Worm (Caenorhabditis elegans): ENCODE results near the gene T19D2.13.

DNA sequence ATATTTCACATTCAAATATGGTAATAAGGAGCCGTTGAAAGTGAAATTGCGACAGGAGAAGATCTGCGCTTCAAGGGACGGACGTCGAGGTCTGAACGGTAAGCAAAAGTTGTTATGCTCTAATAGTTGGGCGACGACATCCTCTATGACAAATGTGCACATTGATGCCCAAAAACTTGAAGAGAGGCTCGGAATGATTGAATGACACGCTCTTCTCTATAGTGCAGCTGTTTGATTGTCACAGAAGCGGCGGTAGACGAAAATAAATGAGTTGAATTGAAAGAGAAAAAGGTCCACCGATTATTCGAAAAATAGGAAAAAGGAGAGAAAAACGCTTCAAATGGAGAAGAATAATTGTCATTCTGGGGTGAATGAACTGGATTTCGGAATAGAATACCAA lies 17.1 kb upstream of the T19D2.13 start:
- no peak for TF ChIP-seq F49E8.2 (tag; optimal IDR thresholded peaks at IDR 0.05; ENCODE audit: insufficient read depth)
- no peak for TF ChIP-seq tbx-9 (tag; optimal IDR thresholded peaks at IDR 0.05; ENCODE audit: borderline replicate concordance)
- no peak for TF ChIP-seq C06A6.2 (GFP tag; conservative IDR thresholded peaks at IDR 0.05)
- TF ChIP-seq lsy-27 (tag; optimal IDR thresholded peaks at IDR 0.05; ENCODE audit: borderline replicate concordance, insufficient read depth), result no peak
- no peak for TF ChIP-seq zim-3 (tag; optimal IDR thresholded peaks at IDR 0.05)
- TF ChIP-seq let-607 (tag; optimal IDR thresholded peaks at IDR 0.05), result no peak
- no peak for TF ChIP-seq cebp-1 (GFP tag; IDR thresholded peaks at IDR 0.05)
- no peak for TF ChIP-seq cebp-1 (tag; optimal IDR thresholded peaks at IDR 0.05)
- no peak for TF ChIP-seq lag-1 (GFP tag; IDR thresholded peaks at IDR 0.05)
- no peak for TF ChIP-seq ceh-100 (GFP tag; IDR thresholded peaks at IDR 0.05)
- no peak for TF ChIP-seq attf-3 (GFP tag; conservative IDR thresholded peaks at IDR 0.05)
- TF ChIP-seq nfya-1 (tag; optimal IDR thresholded peaks at IDR 0.05; ENCODE audit: borderline replicate concordance, insufficient read depth), result no peak
- TF ChIP-seq hlh-26 (GFP tag; conservative IDR thresholded peaks at IDR 0.05), result no peak

All from whole organism, young adult.